Fruit fly (Drosophila melanogaster) whole organism, prepupa: ENCODE measurements around the gene Sap130.
A peak's percentile ranks its signal among the peaks of the same experiment; 100 is the strongest.

ENCODE experiments used
- Blimp-1 ChIP-seq: fragments of 200-800 bp; sonication (Bioruptor generic); optimal IDR thresholded peaks from 3 replicates; lab custom pipeline; 2017; ENCODE audit warnings: missing biosample characterization, missing genetic modification characterization, mild to moderate bottlenecking, moderate library complexity, missing genetic modification reagents
- CG10669 ChIP-seq: fragments of 200-800 bp; sonication (Bioruptor generic); optimal IDR thresholded peaks from 3 replicates; lab custom pipeline; 2018; ENCODE audit warnings: missing biosample characterization, mild to moderate bottlenecking, missing genetic modification characterization, moderate library complexity
- CG11294 ChIP-seq: fragments of 200-800 bp; sonication (Bioruptor generic); IDR thresholded peaks from 2 replicates; pipeline ENCODE4 v1.3.6; 2022; ENCODE audit warnings: missing biosample characterization, missing genetic modification characterization
- CG11762 ChIP-seq: fragments of 200-800 bp; sonication (Bioruptor generic); optimal IDR thresholded peaks from 3 replicates; lab custom pipeline; 2016; ENCODE audit warnings: missing biosample characterization, missing genetic modification characterization; ENCODE audit not compliant: insufficient read depth
- CG11902 ChIP-seq: fragments of 200-800 bp; sonication (Bioruptor generic); optimal IDR thresholded peaks from 3 replicates; lab custom pipeline; 2016; ENCODE audit warnings: missing biosample characterization, missing genetic modification characterization
- CG15336 ChIP-seq: fragments of 200-800 bp; sonication (Bioruptor generic); IDR thresholded peaks from 2 replicates; pipeline ENCODE4 v1.3.6; 2022; ENCODE audit warnings: missing biosample characterization, missing genetic modification characterization
- CG1621 ChIP-seq: fragments of 200-800 bp; sonication (Bioruptor generic); optimal IDR thresholded peaks from 3 replicates; lab custom pipeline; 2018; ENCODE audit warnings: missing biosample characterization, mild to moderate bottlenecking, missing genetic modification characterization
- CG16779 ChIP-seq: fragments of 200-800 bp; sonication (Bioruptor generic); optimal IDR thresholded peaks from 3 replicates; lab custom pipeline; 2017; ENCODE audit warnings: missing biosample characterization, mild to moderate bottlenecking, missing genetic modification characterization
- CG32006 ChIP-seq: fragments of 200-800 bp; sonication (Bioruptor generic); optimal IDR thresholded peaks from 3 replicates; lab custom pipeline; 2017; ENCODE audit warnings: missing biosample characterization, mild to moderate bottlenecking, missing genetic modification characterization
- CG3919 ChIP-seq: fragments of 200-800 bp; sonication (Bioruptor generic); optimal IDR thresholded peaks from 3 replicates; lab custom pipeline; 2016; ENCODE audit warnings: missing biosample characterization, missing genetic modification characterization
- CG4318 ChIP-seq: fragments of 200-800 bp; sonication (Bioruptor generic); optimal IDR thresholded peaks from 3 replicates; lab custom pipeline; 2017; ENCODE audit warnings: missing biosample characterization, mild to moderate bottlenecking, missing genetic modification characterization
- CG6163 ChIP-seq: fragments of 200-800 bp; sonication (Bioruptor generic); IDR thresholded peaks from 3 replicates; pipeline ENCODE4 v1.3.6; 2022; ENCODE audit warnings: missing biosample characterization, missing genetic modification characterization
- CG6276 ChIP-seq: fragments of 200-800 bp; sonication (Bioruptor generic); optimal IDR thresholded peaks from 2 replicates; lab custom pipeline; 2017; ENCODE audit warnings: missing biosample characterization, mild to moderate bottlenecking, missing genetic modification characterization
- CG6792 ChIP-seq: fragments of 200-800 bp; sonication (Bioruptor generic); optimal IDR thresholded peaks from 3 replicates; lab custom pipeline; 2016; ENCODE audit warnings: missing biosample characterization, missing genetic modification characterization
- CG6854 ChIP-seq: fragments of 200-800 bp; sonication (Bioruptor generic); optimal IDR thresholded peaks from 2 replicates; lab custom pipeline; 2017; ENCODE audit warnings: missing biosample characterization, mild to moderate bottlenecking, missing genetic modification characterization
- CG8119 ChIP-seq: fragments of 200-800 bp; sonication (Bioruptor generic); IDR thresholded peaks from 3 replicates; pipeline ENCODE4 v1.3.6; 2022; ENCODE audit warnings: missing biosample characterization, missing genetic modification characterization
- CG8632 ChIP-seq: fragments of 200-800 bp; sonication (Bioruptor generic); optimal IDR thresholded peaks from 3 replicates; lab custom pipeline; 2016; ENCODE audit warnings: missing biosample characterization, missing genetic modification characterization
- CG9139 ChIP-seq: fragments of 200-800 bp; sonication (Bioruptor generic); optimal IDR thresholded peaks from 3 replicates; lab custom pipeline; 2017; ENCODE audit warnings: missing biosample characterization, mild to moderate bottlenecking, missing genetic modification characterization
- Eip78C ChIP-seq: fragments of 200-800 bp; sonication (Bioruptor generic); peaks from one replicate; lab custom pipeline; 2016; ENCODE audit warnings: missing biosample characterization, missing genetic modification characterization
- Eip93F ChIP-seq: fragments of 200-800 bp; sonication (Bioruptor generic); optimal IDR thresholded peaks from 2 replicates; lab custom pipeline; 2016; ENCODE audit warnings: missing biosample characterization, mild to moderate bottlenecking, missing genetic modification characterization
- Ets21C ChIP-seq: fragments of 200-800 bp; sonication (Bioruptor generic); optimal IDR thresholded peaks from 3 replicates; lab custom pipeline; 2016; ENCODE audit warnings: missing biosample characterization, missing genetic modification characterization
- Hr38 ChIP-seq: sonication (Bioruptor generic); optimal IDR thresholded peaks from 2 replicates; lab custom pipeline; 2016; ENCODE audit warnings: missing biosample characterization, missing genetic modification characterization
- Hr39 ChIP-seq: fragments of 200-800 bp; sonication (Bioruptor generic); optimal IDR thresholded peaks from 2 replicates; lab custom pipeline; 2016; ENCODE audit warnings: missing biosample characterization, missing genetic modification characterization
- Met ChIP-seq: fragments of 200-800 bp; sonication (Bioruptor generic); optimal IDR thresholded peaks from 3 replicates; lab custom pipeline; 2016; ENCODE audit warnings: missing biosample characterization, missing genetic modification characterization
- OdsH ChIP-seq: fragments of 200-800 bp; sonication (Bioruptor generic); optimal IDR thresholded peaks from 3 replicates; lab custom pipeline; 2016; ENCODE audit warnings: missing biosample characterization, missing genetic modification characterization
- Smox ChIP-seq: fragments of 200-800 bp; sonication (Bioruptor generic); optimal IDR thresholded peaks from 3 replicates; lab custom pipeline; 2016; ENCODE audit warnings: missing biosample characterization, missing genetic modification characterization
- Sox102F ChIP-seq: fragments of 200-800 bp; sonication (Bioruptor generic); optimal IDR thresholded peaks from 2 replicates; lab custom pipeline; 2016; ENCODE audit warnings: missing biosample characterization, mild to moderate bottlenecking, missing genetic modification characterization
- Sox15 ChIP-seq: fragments of 200-800 bp; sonication (Bioruptor generic); optimal IDR thresholded peaks from 3 replicates; lab custom pipeline; 2016; ENCODE audit warnings: missing biosample characterization, missing genetic modification characterization
- achi ChIP-seq: fragments of 200-800 bp; sonication (Bioruptor generic); optimal IDR thresholded peaks from 3 replicates; lab custom pipeline; 2016; ENCODE audit warnings: missing biosample characterization, missing genetic modification characterization
- acj6 ChIP-seq: fragments of 200-800 bp; sonication (Bioruptor generic); optimal IDR thresholded peaks from 3 replicates; lab custom pipeline; 2016; ENCODE audit warnings: missing biosample characterization, missing genetic modification characterization
- cyc ChIP-seq: fragments of 200-800 bp; sonication (Bioruptor generic); optimal IDR thresholded peaks from 3 replicates; lab custom pipeline; 2016; ENCODE audit warnings: missing biosample characterization, missing genetic modification characterization
- eg ChIP-seq: fragments of 200-800 bp; sonication (Bioruptor generic); IDR thresholded peaks from 3 replicates; pipeline ENCODE4 v1.3.6; 2022; ENCODE audit warnings: missing biosample characterization, missing genetic modification characterization
- esn ChIP-seq: fragments of 200-800 bp; sonication (Bioruptor generic); optimal IDR thresholded peaks from 2 replicates; lab custom pipeline; 2016; ENCODE audit warnings: missing biosample characterization, mild to moderate bottlenecking, missing genetic modification characterization, moderate library complexity
- fd59A ChIP-seq: fragments of 200-800 bp; sonication (Bioruptor generic); optimal IDR thresholded peaks from 2 replicates; lab custom pipeline; 2017; ENCODE audit warnings: missing biosample characterization, mild to moderate bottlenecking, missing genetic modification characterization, missing genetic modification reagents
- fd85E ChIP-seq: fragments of 200-800 bp; sonication (Bioruptor generic); optimal IDR thresholded peaks from 3 replicates; lab custom pipeline; 2016; ENCODE audit warnings: missing biosample characterization, missing genetic modification characterization
- fkh ChIP-seq: fragments of 200-800 bp; sonication (Bioruptor generic); optimal IDR thresholded peaks from 3 replicates; lab custom pipeline; 2017; ENCODE audit warnings: missing biosample characterization, mild to moderate bottlenecking, missing genetic modification characterization, moderate library complexity
- lz ChIP-seq: fragments of 200-800 bp; sonication (Bioruptor generic); optimal IDR thresholded peaks from 3 replicates; lab custom pipeline; 2016; ENCODE audit warnings: missing biosample characterization, missing genetic modification characterization
- net ChIP-seq: fragments of 200-800 bp; sonication (Bioruptor generic); optimal IDR thresholded peaks from 3 replicates; lab custom pipeline; 2016; ENCODE audit warnings: missing biosample characterization, missing genetic modification characterization
- pdm3 ChIP-seq: fragments of 200-800 bp; sonication (Bioruptor generic); optimal IDR thresholded peaks from 3 replicates; lab custom pipeline; 2016; ENCODE audit warnings: missing biosample characterization, missing genetic modification characterization
- salr ChIP-seq, 2 experiments: fragments of 200-800 bp; sonication (Bioruptor generic); optimal IDR thresholded peaks; 3 replicates each; lab custom pipeline; 2016 to 2018; ENCODE audit warnings: missing biosample characterization in 2 of 2, missing genetic modification characterization in 2 of 2, mild to moderate bottlenecking in 1 of 2
- spab ChIP-seq: fragments of 200-800 bp; sonication (Bioruptor generic); optimal IDR thresholded peaks from 2 replicates; lab custom pipeline; 2017; ENCODE audit warnings: missing biosample characterization, mild to moderate bottlenecking, missing genetic modification characterization, missing genetic modification reagents
- svp ChIP-seq: fragments of 200-800 bp; sonication (Bioruptor generic); peaks from one replicate; lab custom pipeline; 2016; ENCODE audit warnings: missing biosample characterization, missing genetic modification characterization
- topi ChIP-seq: fragments of 200-800 bp; sonication (Bioruptor generic); optimal IDR thresholded peaks from 3 replicates; lab custom pipeline; 2016; ENCODE audit warnings: missing biosample characterization, missing genetic modification characterization
- vri ChIP-seq: fragments of 200-800 bp; sonication (Bioruptor generic); optimal IDR thresholded peaks from 3 replicates; lab custom pipeline; 2016; ENCODE audit warnings: missing biosample characterization, mild to moderate bottlenecking, missing genetic modification characterization

Gene Sap130

DNA sequence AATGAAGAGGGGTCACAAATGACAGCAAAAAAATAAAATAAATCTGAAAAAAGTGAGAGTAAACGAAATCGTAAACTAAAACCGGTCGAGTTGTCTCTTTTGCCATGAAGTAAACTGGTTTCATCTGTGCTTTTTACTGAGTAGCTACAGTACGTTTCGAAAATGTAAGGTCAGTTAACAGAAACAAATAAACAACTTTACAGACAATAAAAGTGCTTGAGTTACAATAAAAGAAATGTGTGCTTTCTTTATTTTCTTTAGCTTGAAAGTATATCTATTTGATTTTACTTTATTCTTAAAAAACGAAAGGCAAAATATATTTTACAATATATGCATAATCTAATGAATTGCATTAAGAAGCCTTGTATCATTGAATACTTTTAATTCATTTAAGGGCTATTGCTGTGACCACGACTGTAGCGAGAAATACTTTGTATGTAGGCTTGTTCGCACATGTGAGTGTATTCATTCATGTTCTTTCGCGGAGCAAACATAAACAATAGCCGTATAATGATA, 12.7 kb upstream of the Sap130 start (continued):
- TF ChIP-seq fd59A (peak; percentile 68), Ets21C (GFP tag; lab: Kevin White, UChicago) (peak; percentile 68), CG8119 (GFP tag; lab: Robert Waterston, UW) (peak; percentile 90), CG11762 (GFP tag; lab: Kevin White, UChicago) (peak; percentile 71), topi (GFP tag; lab: Kevin White, UChicago) (peak; percentile 87), fkh (no peak), Hr38 (GFP tag; lab: Kevin White, UChicago) (no peak), CG9139 (GFP tag; lab: Kevin White, UChicago) (peak; percentile 81), Sox15 (GFP tag; lab: Kevin White, UChicago) (peak; percentile 55)

DNA sequence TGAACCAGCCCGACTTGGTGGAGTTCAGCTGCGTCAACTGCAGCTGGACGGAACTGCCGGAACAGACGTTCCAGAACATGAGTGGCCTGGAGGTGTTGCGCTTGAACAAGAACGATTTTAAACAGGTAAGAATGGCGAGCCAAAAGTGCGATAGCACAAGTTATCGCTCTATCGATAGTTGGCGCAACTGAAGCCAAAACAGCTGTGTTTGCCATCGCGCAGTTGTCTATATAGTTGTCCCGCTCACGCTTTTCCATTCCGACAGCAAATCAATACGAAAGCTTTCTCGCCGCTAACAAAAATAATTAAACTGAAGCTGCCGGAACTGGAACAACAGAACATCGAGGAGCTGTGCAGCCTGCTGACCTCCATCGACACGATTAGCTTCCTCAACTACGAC, 11.2 kb upstream of the Sap130 start:
- TF ChIP-seq CG11762 (GFP tag; lab: Kevin White, UChicago) (no peak), Hr38 (GFP tag; lab: Kevin White, UChicago) (no peak), CG1621 (tag; lab: Kevin White, UChicago) (peak; percentile 10), CG10669 (GFP tag; lab: Kevin White, UChicago) (no peak), CG6163 (GFP tag; lab: Robert Waterston, UW) (no peak), Sox102F (no peak), salr (GFP tag; optimal IDR thresholded peaks at IDR 0.05; lab: Kevin White, UChicago) (no peak), CG15336 (GFP tag; lab: Robert Waterston, UW) (no peak), CG6854 (GFP tag; lab: Kevin White, UChicago) (no peak), pdm3 (GFP tag; lab: Kevin White, UChicago) (no peak), CG11294 (GFP tag; lab: Robert Waterston, UW) (no peak), fkh (peak; percentile 90), CG6276 (GFP tag; lab: Kevin White, UChicago) (no peak), Smox (GFP tag; lab: Kevin White, UChicago) (no peak), spab (no peak), esn (GFP tag; lab: Kevin White, UChicago) (no peak), net (GFP tag; lab: Kevin White, UChicago) (no peak), OdsH (no peak), vri (GFP tag; lab: Kevin White, UChicago) (no peak), lz (no peak), achi (GFP tag; lab: Kevin White, UChicago) (no peak), Blimp-1 (GFP tag; lab: Kevin White, UChicago) (no peak), Eip78C (GFP tag; lab: Kevin White, UChicago) (peak; percentile 36)
- TF ChIP-seq, all 60 proteins: peak for 3

DNA sequence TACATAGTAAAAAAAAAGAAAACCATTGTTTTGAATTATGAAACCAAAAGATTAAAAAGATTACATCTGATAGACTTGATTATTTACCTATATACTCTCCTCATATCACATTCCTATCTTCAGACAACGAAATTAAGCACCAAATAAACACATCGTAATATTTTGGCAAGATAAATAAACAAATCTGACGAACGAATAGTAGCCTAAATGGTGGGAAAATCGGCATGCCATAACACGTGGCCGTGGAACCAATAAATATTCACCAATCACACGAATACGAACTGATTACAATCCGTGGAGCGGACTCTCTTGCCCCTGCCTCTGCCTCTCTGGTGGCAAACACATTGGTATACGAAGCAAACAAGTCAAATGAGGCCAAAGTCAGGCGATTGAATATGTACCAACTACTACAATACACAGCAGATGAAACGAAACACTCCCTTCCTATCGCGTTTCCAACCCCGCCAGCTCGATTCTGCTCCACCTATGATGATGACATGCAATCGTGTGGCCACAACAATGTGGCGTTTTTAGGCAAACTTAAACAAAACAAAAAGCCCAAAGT, 9.5 kb upstream of the Sap130 start:
- no peak for TF ChIP-seq CG8632 (GFP tag; lab: Kevin White, UChicago)
- peak; percentile 67 for TF ChIP-seq fkh
- TF ChIP-seq Eip93F (GFP tag; lab: Kevin White, UChicago), result no peak
- TF ChIP-seq eg (GFP tag; lab: Robert Waterston, UW), result no peak
- no peak for TF ChIP-seq CG11294 (GFP tag; lab: Robert Waterston, UW)

DNA sequence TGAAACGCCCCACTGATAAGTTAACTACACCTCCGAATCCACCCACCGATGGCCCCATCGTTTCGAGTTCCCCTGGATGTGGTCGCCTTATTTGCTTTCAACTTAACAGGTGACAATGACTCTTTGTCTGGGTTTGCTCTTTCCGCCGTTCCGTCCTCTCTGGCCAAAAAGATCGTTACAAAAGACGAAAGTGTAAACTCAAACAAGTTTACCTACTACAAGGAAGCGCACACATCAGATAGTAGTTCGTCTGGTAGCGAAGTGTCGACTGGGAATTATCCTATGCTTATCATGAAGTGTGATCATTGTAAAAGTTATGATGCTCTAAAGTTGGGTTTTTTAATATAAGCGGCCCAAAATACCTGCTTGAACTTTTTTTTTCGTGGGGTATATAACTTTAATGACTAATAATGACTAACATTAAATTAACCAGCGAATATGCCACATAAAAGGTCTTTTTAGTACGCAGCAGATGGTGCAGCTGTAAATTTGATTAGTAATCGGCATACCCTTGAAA, 6.8 kb upstream of the Sap130 start:
- TF ChIP-seq acj6 (GFP tag; lab: Kevin White, UChicago) (peak; percentile 58), CG9139 (GFP tag; lab: Kevin White, UChicago) (peak; percentile 40), Sox102F (no peak), CG6792 (peak; percentile 9), Sox15 (GFP tag; lab: Kevin White, UChicago) (no peak), CG16779 (tag; lab: Kevin White, UChicago) (peak; percentile 33), cyc (GFP tag; lab: Kevin White, UChicago) (no peak), fd59A (no peak), CG8119 (GFP tag; lab: Robert Waterston, UW) (peak; percentile 57; the same call in 1 of the 3 replicates), Hr39 (GFP tag; lab: Kevin White, UChicago) (peak; percentile 45), topi (GFP tag; lab: Kevin White, UChicago) (peak; percentile 15), fd85E (GFP tag; lab: Kevin White, UChicago) (no peak), CG1621 (tag; lab: Kevin White, UChicago) (peak; percentile 32), esn (GFP tag; lab: Kevin White, UChicago) (peak; percentile 34), Met (GFP tag; lab: Kevin White, UChicago) (no peak), CG6276 (GFP tag; lab: Kevin White, UChicago) (peak; percentile 20), CG4318 (GFP tag; lab: Kevin White, UChicago) (peak; percentile 27), Eip78C (GFP tag; lab: Kevin White, UChicago) (peak; percentile 82), CG3919 (GFP tag; lab: Kevin White, UChicago) (peak; percentile 31), CG32006 (GFP tag; lab: Kevin White, UChicago) (peak; percentile 77), svp (no peak), CG11902 (GFP tag; lab: Kevin White, UChicago) (no peak)
